Worm (Caenorhabditis elegans) whole organism, midembryonic: Measurements from ENCODE around the gene ins-31.
"Not testable (repeated sequence)": the region's sequence is repeated elsewhere in the genome, so short reads cannot be mapped to it uniquely, and the experiment has no call there.

Source experiments
- cog-1 ChIP-seq: sonication (generic microtip); optimal IDR thresholded peaks from 2 replicates; lab custom pipeline; 2016; ENCODE audit warnings: missing genetic modification characterization, missing compliant biosample characterization
- klf-2 ChIP-seq: fragments of 200-800 bp; sonication (Bioruptor generic); conservative IDR thresholded peaks from 2 replicates; pipeline ENCODE4 v1.3.6; 2022; ENCODE audit warnings: missing genetic modification reagents, missing genetic modification characterization, missing compliant biosample characterization
- tab-1 ChIP-seq: fragments of 200-800 bp; sonication (Bioruptor generic); IDR thresholded peaks from 2 replicates; pipeline ENCODE4 v1.3.6; 2022; ENCODE audit warnings: missing genetic modification characterization, missing compliant biosample characterization
- ztf-23 ChIP-seq: fragments of 200-800 bp; sonication (Bioruptor generic); IDR thresholded peaks from 2 replicates; pipeline ENCODE4 v1.3.6; 2022; ENCODE audit warnings: missing genetic modification reagents, missing genetic modification characterization, missing compliant biosample characterization
- ztf-29 ChIP-seq: fragments of 200-800 bp; sonication (Bioruptor generic); IDR thresholded peaks from 2 replicates; pipeline ENCODE4 v1.3.6; 2022; ENCODE audit warnings: missing genetic modification reagents, missing genetic modification characterization, missing compliant biosample characterization

DNA sequence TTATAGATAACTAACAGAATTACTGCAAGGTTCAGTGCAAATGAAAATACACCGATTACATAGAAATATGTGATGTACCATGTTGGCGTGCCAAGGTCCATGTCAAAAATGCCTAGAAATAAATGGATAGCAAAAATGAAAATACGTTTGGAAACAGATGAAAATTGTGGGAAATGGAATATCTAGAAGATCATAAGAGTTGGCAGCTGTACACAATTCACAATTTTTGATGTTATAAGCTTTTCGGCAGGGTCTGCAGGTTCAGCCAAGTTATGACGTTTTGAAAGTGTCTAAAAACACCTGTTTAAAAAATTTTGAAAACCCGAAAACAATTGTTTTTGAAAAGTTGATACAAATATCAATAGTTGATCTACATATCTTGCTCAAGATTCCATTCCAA is 17.7 kb downstream of the ins-31 start, which contains the start of gene sri-43:
- TF ChIP-seq tab-1 (GFP tag; lab: Robert Waterston, UW); ztf-23 (GFP tag; lab: Robert Waterston, UW); cog-1 (tag; lab: Kevin White, UChicago); klf-2 (GFP tag; lab: Robert Waterston, UW); ztf-29 (GFP tag; lab: Robert Waterston, UW): not testable (repeated sequence)
